Worm (Caenorhabditis elegans): ENCODE results near the gene dpy-31.

ce11 chrIII:7247740-7248139 is 45.7 kb downstream of the dpy-31 start, which contains the start of gene zmp-6:
- TF ChIP-seq W03F9.2 (tag; optimal IDR thresholded peaks at IDR 0.05): no peak
- no peak for TF ChIP-seq him-1 (tag; optimal IDR thresholded peaks at IDR 0.05)
- TF ChIP-seq dao-5 (tag; optimal IDR thresholded peaks at IDR 0.05): no peak

Data from whole organism, L4/young adult.